Worm (Caenorhabditis elegans): Measurements from ENCODE around the gene cfz-2.
"Not testable (repeated sequence)": the region's sequence is repeated elsewhere in the genome, so short reads cannot be mapped to it uniquely, and the experiment has no call there.

The cfz-2 gene

ce11 chrV:3396765-3397164, 47.9 kb downstream of the cfz-2 start, which contains the start of gene T20D4.12:
Gene T20D4.12 (plus strand): TSS chrV:3397065.
- TF ChIP-seq elt-1, zag-1, tbx-2 (tag; optimal IDR thresholded peaks at IDR 0.05): not testable (repeated sequence)

- TF ChIP-seq sea-2 (GFP tag; optimal IDR thresholded peaks at IDR 0.05) (no peak), R02D3.7 (tag; optimal IDR thresholded peaks at IDR 0.05) (no peak), ceh-28 (tag; optimal IDR thresholded peaks at IDR 0.05) (no peak), nfya-1 (tag; optimal IDR thresholded peaks at IDR 0.05; ENCODE audit: insufficient read depth) (no peak), nhr-237 (tag; optimal IDR thresholded peaks at IDR 0.05) (no peak), elt-2 (tag; optimal IDR thresholded peaks at IDR 0.05) (no peak), lsy-12 (tag; optimal IDR thresholded peaks at IDR 0.05) (no peak), hmg-11 (tag; optimal IDR thresholded peaks at IDR 0.05) (no peak), jun-1 (tag; optimal IDR thresholded peaks at IDR 0.05) (no peak), skn-1 (tag; optimal IDR thresholded peaks at IDR 0.05) (no peak), nhr-76 (tag; optimal IDR thresholded peaks at IDR 0.05) (no peak), ztf-11 (tag; optimal IDR thresholded peaks at IDR 0.05) (no peak), elt-3 (tag; optimal IDR thresholded peaks at IDR 0.05) (no peak), nhr-67 (tag; optimal IDR thresholded peaks at IDR 0.05) (no peak), mdl-1 (tag; optimal IDR thresholded peaks at IDR 0.05) (no peak), ceh-16 (tag; optimal IDR thresholded peaks at IDR 0.05) (no peak), unc-39 (tag; optimal IDR thresholded peaks at IDR 0.05) (no peak), fos-1 (tag; optimal IDR thresholded peaks at IDR 0.05) (no peak)
These were observed 49.9 kb downstream of the cfz-2 start, which contains the start of gene T20D4.15 for ce11 chrV:3394694-3395240. Gene T20D4.15 (minus strand): TSS chrV:3394744.

- no peak for TF ChIP-seq zag-1 (tag; optimal IDR thresholded peaks at IDR 0.05)
- TF ChIP-seq nfya-1 (tag; optimal IDR thresholded peaks at IDR 0.05; ENCODE audit: insufficient read depth): no peak
- no peak for TF ChIP-seq egl-5 (tag; optimal IDR thresholded peaks at IDR 0.05)
- TF ChIP-seq elt-3 (tag; optimal IDR thresholded peaks at IDR 0.05): no peak
- no peak for TF ChIP-seq lin-39 (tag; optimal IDR thresholded peaks at IDR 0.05)
- no peak for TF ChIP-seq nhr-237 (tag; optimal IDR thresholded peaks at IDR 0.05)
- TF ChIP-seq pqm-1 (tag; optimal IDR thresholded peaks at IDR 0.05): no peak
- no peak for TF ChIP-seq elt-1 (tag; optimal IDR thresholded peaks at IDR 0.05)
- no peak for TF ChIP-seq daf-12 (tag; optimal IDR thresholded peaks at IDR 0.05)
- no peak for TF ChIP-seq snpc-4 (tag; optimal IDR thresholded peaks at IDR 0.05)
- TF ChIP-seq fkh-2 (tag; optimal IDR thresholded peaks at IDR 0.05): no peak
- no peak for TF ChIP-seq nhr-12 (tag; optimal IDR thresholded peaks at IDR 0.05)
- TF ChIP-seq lsy-12 (tag; optimal IDR thresholded peaks at IDR 0.05): no peak
- no peak for TF ChIP-seq nhr-11 (tag; optimal IDR thresholded peaks at IDR 0.05)
- no peak for TF ChIP-seq nhr-76 (tag; optimal IDR thresholded peaks at IDR 0.05)
- no peak for TF ChIP-seq tbx-2 (tag; optimal IDR thresholded peaks at IDR 0.05)
- no peak for TF ChIP-seq eor-1 (tag; optimal IDR thresholded peaks at IDR 0.05)
- no peak for TF ChIP-seq ceh-82 (tag; optimal IDR thresholded peaks at IDR 0.05)
- TF ChIP-seq nhr-25 (tag; optimal IDR thresholded peaks at IDR 0.05): no peak
These were observed 50.6 kb downstream of the cfz-2 start for ce11 chrV:3394065-3394464.
